Worm (Caenorhabditis elegans) whole organism, L2 larva: ENCODE measurements around the gene bbs-4.

Experiments used
- ama-1 ChIP-seq: fragments of 150-350 bp; optimal IDR thresholded peaks from 2 replicates; lab custom pipeline; 2018; ENCODE audit warnings: inconsistent platforms
- lin-13 ChIP-seq: fragments of 150-350 bp; optimal IDR thresholded peaks from 2 replicates; lab custom pipeline; 2014; ENCODE audit warnings: missing biosample characterization, missing genetic modification reagents, missing genetic modification characterization
- nhr-77 ChIP-seq: fragments of 150-350 bp; optimal IDR thresholded peaks from 2 replicates; lab custom pipeline; 2014; ENCODE audit warnings: missing biosample characterization, missing genetic modification characterization
- peb-1 ChIP-seq: fragments of 150-350 bp; optimal IDR thresholded peaks from 2 replicates; lab custom pipeline; 2014; ENCODE audit warnings: missing biosample characterization, missing genetic modification characterization
- unc-39 ChIP-seq: fragments of 150-350 bp; optimal IDR thresholded peaks from 2 replicates; lab custom pipeline; 2014; ENCODE audit warnings: missing biosample characterization, missing genetic modification characterization
- zag-1 ChIP-seq: fragments of 150-350 bp; optimal IDR thresholded peaks from 2 replicates; lab custom pipeline; 2014; ENCODE audit warnings: missing biosample characterization, missing genetic modification characterization

ce11 chrIII:9623460-9623859, 11.5 kb upstream of the bbs-4 start:
- TF ChIP-seq zag-1 (tag; lab: Kevin White, UChicago): no peak
- no peak for TF ChIP-seq peb-1 (tag; lab: Kevin White, UChicago)
- no peak for TF ChIP-seq lin-13
- no peak for TF ChIP-seq unc-39 (tag; lab: Kevin White, UChicago)
- no peak for TF ChIP-seq nhr-77
- no peak for TF ChIP-seq ama-1
